Fruit fly (Drosophila melanogaster) whole organism, embryonic: ENCODE data around the gene CG34281.

Experiments
- Bgb ChIP-seq: fragments of 200-800 bp; sonication (Bioruptor generic); IDR thresholded peaks from 2 replicates; pipeline ENCODE4 v1.3.6; 2022; ENCODE audit warnings: missing biosample characterization, missing genetic modification characterization; ENCODE audit not compliant: partially characterized antibody
- CG13296 ChIP-seq: fragments of 200-800 bp; sonication (Bioruptor generic); optimal IDR thresholded peaks from 3 replicates; lab custom pipeline; 2018; ENCODE audit warnings: missing biosample characterization, mild to moderate bottlenecking, missing genetic modification characterization
- CG13624 ChIP-seq: fragments of 200-800 bp; sonication (Bioruptor generic); optimal IDR thresholded peaks from 2 replicates; lab custom pipeline; 2016; ENCODE audit warnings: missing biosample characterization, missing genetic modification characterization
- CG14050 ChIP-seq: fragments of 200-800 bp; sonication (Bioruptor generic); IDR thresholded peaks from 3 replicates; pipeline ENCODE4 v1.3.6; 2022; ENCODE audit warnings: missing biosample characterization, missing genetic modification characterization
- CG15696 ChIP-seq: fragments of 200-800 bp; sonication (Bioruptor generic); optimal IDR thresholded peaks from 2 replicates; lab custom pipeline; 2019; ENCODE audit warnings: missing biosample characterization, mild to moderate bottlenecking, missing genetic modification characterization, moderate library complexity
- CG16779 ChIP-seq: fragments of 200-800 bp; sonication (Bioruptor generic); IDR thresholded peaks from 2 replicates; pipeline ENCODE4 v1.3.6; 2022; ENCODE audit warnings: missing biosample characterization, missing genetic modification characterization
- CG17385 ChIP-seq: fragments of 200-800 bp; sonication (Bioruptor generic); optimal IDR thresholded peaks from 3 replicates; lab custom pipeline; 2018; ENCODE audit warnings: missing biosample characterization, mild to moderate bottlenecking, missing genetic modification characterization
- CG42726 ChIP-seq: fragments of 200-800 bp; sonication (Bioruptor generic); IDR thresholded peaks from 2 replicates; pipeline ENCODE4 v1.3.6; 2022; ENCODE audit warnings: missing biosample characterization, missing genetic modification characterization; ENCODE audit not compliant: partially characterized antibody
- CG5245 ChIP-seq: fragments of 200-800 bp; sonication (Bioruptor generic); optimal IDR thresholded peaks from 3 replicates; lab custom pipeline; 2016; ENCODE audit warnings: missing biosample characterization, missing genetic modification characterization
- CG6254 ChIP-seq: fragments of 200-800 bp; sonication (Bioruptor generic); optimal IDR thresholded peaks from 3 replicates; lab custom pipeline; 2017; ENCODE audit warnings: mild to moderate bottlenecking, missing biosample characterization, missing genetic modification reagents, missing genetic modification characterization
- CG6791 ChIP-seq: fragments of 200-800 bp; sonication (Bioruptor generic); IDR thresholded peaks from 3 replicates; pipeline ENCODE4 v1.3.6; 2022; ENCODE audit warnings: missing biosample characterization, missing genetic modification characterization; ENCODE audit not compliant: partially characterized antibody
- CG7372 ChIP-seq: fragments of 200-800 bp; sonication (Bioruptor generic); IDR thresholded peaks from 2 replicates; pipeline ENCODE4 v1.3.6; 2022; ENCODE audit warnings: missing biosample characterization, missing genetic modification characterization
- CG7839 ChIP-seq: fragments of 200-800 bp; sonication (Bioruptor generic); optimal IDR thresholded peaks from 3 replicates; lab custom pipeline; 2018; ENCODE audit warnings: missing biosample characterization, mild to moderate bottlenecking, missing genetic modification characterization, moderate library complexity
- CG8388 ChIP-seq: fragments of 200-800 bp; sonication (Bioruptor generic); optimal IDR thresholded peaks from 2 replicates; lab custom pipeline; 2019; ENCODE audit warnings: missing biosample characterization, mild to moderate bottlenecking, missing genetic modification characterization, moderate library complexity
- CG9727 ChIP-seq: fragments of 200-800 bp; sonication (Bioruptor generic); optimal IDR thresholded peaks from 3 replicates; lab custom pipeline; 2017; ENCODE audit warnings: missing biosample characterization, mild to moderate bottlenecking, missing genetic modification characterization
- CG9817 ChIP-seq: fragments of 200-800 bp; sonication (Bioruptor generic); optimal IDR thresholded peaks from 2 replicates; lab custom pipeline; 2018; ENCODE audit warnings: missing biosample characterization, mild to moderate bottlenecking, missing genetic modification characterization, moderate library complexity
- CG9876 ChIP-seq: fragments of 200-800 bp; sonication (Bioruptor generic); optimal IDR thresholded peaks from 2 replicates; lab custom pipeline; 2016; ENCODE audit warnings: missing biosample characterization, missing genetic modification characterization
- Camta ChIP-seq: fragments of 200-800 bp; sonication (Bioruptor generic); optimal IDR thresholded peaks from 2 replicates; lab custom pipeline; 2016; ENCODE audit warnings: missing biosample characterization, missing genetic modification characterization
- Dip3 ChIP-seq: fragments of 200-800 bp; sonication (Bioruptor generic); optimal IDR thresholded peaks from 3 replicates; lab custom pipeline; 2016; ENCODE audit warnings: missing biosample characterization, missing genetic modification characterization
- Drgx ChIP-seq: fragments of 200-800 bp; sonication (Bioruptor generic); IDR thresholded peaks from 2 replicates; pipeline ENCODE4 v1.3.6; 2022; ENCODE audit warnings: missing biosample characterization, missing genetic modification characterization
- HLH4C ChIP-seq: fragments of 200-800 bp; sonication (Bioruptor generic); IDR thresholded peaks from 3 replicates; pipeline ENCODE4 v1.3.6; 2022; ENCODE audit warnings: missing biosample characterization, missing genetic modification characterization; ENCODE audit not compliant: partially characterized antibody
- Hand ChIP-seq: fragments of 200-800 bp; sonication (Bioruptor generic); optimal IDR thresholded peaks from 2 replicates; lab custom pipeline; 2017; ENCODE audit warnings: mild to moderate bottlenecking, missing biosample characterization, missing genetic modification reagents, missing genetic modification characterization
- Max ChIP-seq: fragments of 200-800 bp; sonication (Bioruptor generic); optimal IDR thresholded peaks from 2 replicates; lab custom pipeline; 2016; ENCODE audit warnings: missing biosample characterization, mild to moderate bottlenecking, missing genetic modification characterization
- Nf-YC ChIP-seq: fragments of 200-800 bp; optimal IDR thresholded peaks from 3 replicates; lab custom pipeline; 2019; ENCODE audit warnings: missing biosample characterization, mild to moderate bottlenecking, missing genetic modification characterization, moderate library complexity
- Ravus ChIP-seq: fragments of 200-800 bp; sonication (Bioruptor generic); IDR thresholded peaks from 2 replicates; pipeline ENCODE4 v1.3.6; 2022; ENCODE audit warnings: missing biosample characterization, missing genetic modification characterization
- Scr ChIP-seq: fragments of 200-800 bp; sonication (Bioruptor generic); IDR thresholded peaks from 2 replicates; pipeline ENCODE4 v1.3.6; 2022; ENCODE audit warnings: missing biosample characterization, missing genetic modification characterization; ENCODE audit not compliant: partially characterized antibody
- Tbp ChIP-seq: fragments of >200 bp; optimal IDR thresholded peaks from 2 replicates; lab custom pipeline; 2018; ENCODE audit warnings: missing biosample characterization, missing genetic modification characterization
- az2 ChIP-seq: fragments of 200-800 bp; sonication (Bioruptor generic); optimal IDR thresholded peaks from 3 replicates; lab custom pipeline; 2016; ENCODE audit warnings: missing biosample characterization, missing genetic modification characterization
- bigmax ChIP-seq: fragments of 200-800 bp; sonication (Bioruptor generic); optimal IDR thresholded peaks from 2 replicates; lab custom pipeline; 2018; ENCODE audit warnings: missing biosample characterization, mild to moderate bottlenecking, missing genetic modification characterization
- cg ChIP-seq: fragments of 200-800 bp; sonication (Bioruptor generic); optimal IDR thresholded peaks from 3 replicates; lab custom pipeline; 2019; ENCODE audit warnings: missing biosample characterization, mild to moderate bottlenecking, missing genetic modification characterization, moderate library complexity
- ci ChIP-seq: fragments of 200-800 bp; sonication (Bioruptor generic); IDR thresholded peaks from 3 replicates; pipeline ENCODE4 v1.3.6; 2022; ENCODE audit warnings: missing biosample characterization, missing genetic modification characterization
- dimm ChIP-seq: fragments of 200-800 bp; sonication (Bioruptor generic); IDR thresholded peaks from 2 replicates; pipeline ENCODE4 v1.3.6; 2022; ENCODE audit warnings: missing biosample characterization, missing genetic modification characterization
- dmrt99B ChIP-seq: fragments of 200-800 bp; sonication (Bioruptor generic); optimal IDR thresholded peaks from 2 replicates; lab custom pipeline; 2018; ENCODE audit warnings: missing biosample characterization, mild to moderate bottlenecking, missing genetic modification characterization, moderate library complexity
- eyg ChIP-seq: fragments of 200-800 bp; sonication (Bioruptor generic); optimal IDR thresholded peaks from 3 replicates; lab custom pipeline; 2016; ENCODE audit warnings: missing biosample characterization, missing genetic modification characterization
- grau ChIP-seq: fragments of 200-800 bp; optimal IDR thresholded peaks from 3 replicates; lab custom pipeline; 2019; ENCODE audit warnings: missing biosample characterization, mild to moderate bottlenecking, missing genetic modification characterization, moderate library complexity
- jigr1 ChIP-seq: fragments of 200-800 bp; sonication (Bioruptor generic); IDR thresholded peaks from 3 replicates; pipeline ENCODE4 v1.3.6; 2022; ENCODE audit warnings: missing biosample characterization, missing genetic modification characterization
- kah ChIP-seq: fragments of 200-800 bp; sonication (Bioruptor generic); optimal IDR thresholded peaks from 2 replicates; lab custom pipeline; 2018; ENCODE audit warnings: missing biosample characterization, mild to moderate bottlenecking, missing genetic modification characterization
- kay ChIP-seq: fragments of 200-800 bp; sonication (Bioruptor generic); optimal IDR thresholded peaks from 2 replicates; lab custom pipeline; 2016; ENCODE audit warnings: missing biosample characterization, missing genetic modification characterization
- lola ChIP-seq, 3 experiments: fragments of >200 bp in 2 of 3; fragments of 200-800 bp in 1 of 3; sonication (Bioruptor generic) in 1 of 3; optimal IDR thresholded peaks; 2 replicates each; lab custom pipeline; 2017 to 2019; ENCODE audit warnings: missing biosample characterization in 3 of 3, missing genetic modification characterization in 3 of 3, mild to moderate bottlenecking in 1 of 3, moderate library complexity in 1 of 3
- luna ChIP-seq: fragments of 200-800 bp; sonication (Bioruptor generic); optimal IDR thresholded peaks from 2 replicates; lab custom pipeline; 2016; ENCODE audit warnings: missing biosample characterization, missing genetic modification characterization
- mld ChIP-seq: fragments of 200-800 bp; sonication (Bioruptor generic); IDR thresholded peaks from 3 replicates; pipeline ENCODE4 v1.3.6; 2022; ENCODE audit warnings: missing biosample characterization, missing genetic modification characterization; ENCODE audit not compliant: partially characterized antibody
- nau ChIP-seq: fragments of 200-800 bp; sonication (Bioruptor generic); optimal IDR thresholded peaks from 3 replicates; lab custom pipeline; 2017; ENCODE audit warnings: missing biosample characterization, mild to moderate bottlenecking, missing genetic modification characterization, missing genetic modification reagents
- nerfin-2 ChIP-seq: fragments of 200-800 bp; sonication (Bioruptor generic); IDR thresholded peaks from 2 replicates; pipeline ENCODE4 v1.3.6; 2022; ENCODE audit warnings: missing biosample characterization, missing genetic modification characterization; ENCODE audit not compliant: partially characterized antibody
- pan ChIP-seq, 4 experiments: fragments of >200 bp in 3 of 4; fragments of 200-800 bp in 1 of 4; sonication (Bioruptor generic) in 1 of 4; optimal IDR thresholded peaks in 3 of 4; IDR thresholded peaks in 1 of 4; 2 replicates each; pipeline versions ENCODE4 v1.3.6 to Lab custom; 2017 to 2022; ENCODE audit warnings: missing biosample characterization in 2 of 4, missing genetic modification characterization in 2 of 4, mixed read lengths in 1 of 4
- pros ChIP-seq: fragments of 200-800 bp; sonication (Bioruptor generic); optimal IDR thresholded peaks from 3 replicates; lab custom pipeline; 2019; ENCODE audit warnings: missing biosample characterization, mild to moderate bottlenecking, missing genetic modification characterization, moderate library complexity
- sug ChIP-seq: fragments of 200-800 bp; optimal IDR thresholded peaks from 2 replicates; lab custom pipeline; 2019; ENCODE audit warnings: missing biosample characterization, mild to moderate bottlenecking, missing genetic modification characterization, moderate library complexity
- tup ChIP-seq: fragments of 200-800 bp; sonication (Bioruptor generic); optimal IDR thresholded peaks from 2 replicates; lab custom pipeline; 2016; ENCODE audit warnings: missing biosample characterization, mild to moderate bottlenecking, missing genetic modification characterization, moderate library complexity
- vnd ChIP-seq: fragments of 200-800 bp; sonication (Bioruptor generic); IDR thresholded peaks from 3 replicates; pipeline ENCODE4 v1.3.6; 2022; ENCODE audit warnings: missing biosample characterization, missing genetic modification characterization; ENCODE audit not compliant: partially characterized antibody
- wdn ChIP-seq: fragments of 200-800 bp; sonication (Bioruptor generic); IDR thresholded peaks from 2 replicates; pipeline ENCODE4 v1.3.6; 2022; ENCODE audit warnings: missing biosample characterization, missing genetic modification characterization
- zfh2 ChIP-seq: fragments of 200-800 bp; sonication (Bioruptor generic); optimal IDR thresholded peaks from 2 replicates; lab custom pipeline; 2016; ENCODE audit warnings: missing biosample characterization, missing genetic modification characterization

The CG34281 gene

dm6 chr3R:17617976-17618308, 5.3 kb downstream of the CG34281 start (continued):
- TF ChIP-seq Dip3 (GFP tag; lab: Kevin White, UChicago) (no peak), CG42726 (peak; percentile 78), CG9727 (GFP tag; lab: Kevin White, UChicago) (no peak), nerfin-2 (peak; percentile 82), Bgb (GFP tag; lab: Robert Waterston, UW) (peak; percentile 81), kay (no peak), pan (optimal IDR thresholded peaks at IDR 0.05; lab: Kevin White, UChicago) (no peak), pan (GFP tag; optimal IDR thresholded peaks at IDR 0.05 in 1 of 2, IDR thresholded peaks at IDR 0.05 in 1 of 2) (no peak), CG9876 (no peak), tup (GFP tag; lab: Kevin White, UChicago) (no peak), ci (GFP tag; lab: Robert Waterston, UW) (no peak), kah (no peak), grau (tag; lab: Kevin White, UChicago) (no peak), sug (tag; lab: Kevin White, UChicago) (no peak), CG7372 (GFP tag; lab: Robert Waterston, UW) (no peak), jigr1 (no peak), zfh2 (no peak), CG8388 (no peak), HLH4C (GFP tag; lab: Robert Waterston, UW) (peak; percentile 79; the same call in 2 of the 3 replicates), CG5245 (GFP tag; lab: Kevin White, UChicago) (no peak), Ravus (no peak), pros (GFP tag; lab: Kevin White, UChicago) (no peak), bigmax (no peak), lola (GFP tag; optimal IDR thresholded peaks at IDR 0.05; lab: Kevin White, UChicago) (no peak), Camta (GFP tag; lab: Kevin White, UChicago) (no peak), CG13296 (GFP tag; lab: Kevin White, UChicago) (no peak), wdn (no peak), CG13624 (no peak), Hand (GFP tag; lab: Kevin White, UChicago) (no peak), mld (GFP tag; lab: Robert Waterston, UW) (peak; percentile 92), Max (GFP tag; lab: Kevin White, UChicago) (no peak), vnd (GFP tag; lab: Robert Waterston, UW) (peak; percentile 76), eyg (GFP tag; lab: Kevin White, UChicago) (no peak), CG7839 (peak; percentile 5), nau (GFP tag; lab: Kevin White, UChicago) (no peak), CG15696 (tag; lab: Kevin White, UChicago) (no peak), CG14050 (GFP tag; lab: Robert Waterston, UW) (no peak), Tbp (no peak), cg (GFP tag; lab: Kevin White, UChicago) (no peak), Scr (peak; percentile 78), Drgx (GFP tag; lab: Robert Waterston, UW) (0 out of 2 replicates have a peak, but pooled peaks have one; percentile 8), dmrt99B (tag; lab: Kevin White, UChicago) (peak; percentile 18), luna (GFP tag; lab: Kevin White, UChicago) (no peak), Nf-YC (tag; lab: Kevin White, UChicago) (no peak), CG16779 (GFP tag; lab: Robert Waterston, UW) (no peak), az2 (GFP tag; lab: Kevin White, UChicago) (no peak), CG6791 (GFP tag; lab: Robert Waterston, UW) (peak; percentile 88), CG9817 (tag; lab: Kevin White, UChicago) (no peak), CG6254 (GFP tag; lab: Kevin White, UChicago) (no peak), dimm (GFP tag; lab: Robert Waterston, UW) (no peak), CG17385 (GFP tag; lab: Kevin White, UChicago) (no peak)
